Fruit fly (Drosophila melanogaster): ENCODE results near the gene gammaSnap2.
A peak's percentile ranks its signal among the peaks of the same experiment; 100 is the strongest.

Gene gammaSnap2

dm6 chr3R:10139649-10140598 lies 18.7 kb upstream of the gammaSnap2 start, which contains the start of gene tws (continued):
- no peak for TF ChIP-seq CG2889 (GFP tag; IDR thresholded peaks at IDR 0.05)
- peak; percentile 30 for TF ChIP-seq slp2 (GFP tag; optimal IDR thresholded peaks at IDR 0.05)
- peak; percentile 95 for TF ChIP-seq CG11696 (GFP tag; IDR thresholded peaks at IDR 0.05)
- peak; percentile 28 for TF ChIP-seq D19A (tag; optimal IDR thresholded peaks at IDR 0.05)
- no peak for TF ChIP-seq croc (GFP tag; conservative IDR thresholded peaks at IDR 0.05)
- TF ChIP-seq ab (GFP tag; optimal IDR thresholded peaks at IDR 0.05) = no peak
- TF ChIP-seq bigmax (GFP tag; optimal IDR thresholded peaks at IDR 0.05) = no peak
- TF ChIP-seq onecut (GFP tag; IDR thresholded peaks at IDR 0.05) = peak; percentile 36; the same call in 1 of the 2 replicates
- TF ChIP-seq CG9817 (tag; optimal IDR thresholded peaks at IDR 0.05) = peak; percentile 37
- TF ChIP-seq mld (GFP tag; IDR thresholded peaks at IDR 0.05; ENCODE audit: partially characterized antibody) = no peak
- no peak for TF ChIP-seq tin (GFP tag; optimal IDR thresholded peaks at IDR 0.05)
- TF ChIP-seq Hey (tag; optimal IDR thresholded peaks at IDR 0.05) = no peak
- TF ChIP-seq sim (GFP tag; IDR thresholded peaks at IDR 0.05) = 0 out of 2 replicates have a peak, but pooled peaks have one; percentile 10
- no peak for TF ChIP-seq bbx (GFP tag; IDR thresholded peaks at IDR 0.05; ENCODE audit: partially characterized antibody)
- peak; percentile 46 for TF ChIP-seq CG10543 (GFP tag; optimal IDR thresholded peaks at IDR 0.05)
- no peak for TF ChIP-seq CG4328 (GFP tag; optimal IDR thresholded peaks at IDR 0.05)
- peak; percentile 74 for TF ChIP-seq Atf6 (GFP tag; IDR thresholded peaks at IDR 0.05)
- no peak for TF ChIP-seq aop (GFP tag; IDR thresholded peaks at IDR 0.05)
- TF ChIP-seq zen (tag; optimal IDR thresholded peaks at IDR 0.05) = no peak
- TF ChIP-seq CG18011 (GFP tag; optimal IDR thresholded peaks at IDR 0.05) = no peak
- TF ChIP-seq CG1602 (GFP tag; optimal IDR thresholded peaks at IDR 0.05) = peak; percentile 2
- no peak for TF ChIP-seq hb (GFP tag; IDR thresholded peaks at IDR 0.05; ENCODE audit: partially characterized antibody)
- peak; percentile 11 for TF ChIP-seq zfh2 (GFP tag; optimal IDR thresholded peaks at IDR 0.05)
- peak; percentile 42 for TF ChIP-seq Asciz (GFP tag; optimal IDR thresholded peaks at IDR 0.05)
- peak in 1 of 2 experiments; percentile 61 for TF ChIP-seq Hr51 (GFP tag; optimal IDR thresholded peaks at IDR 0.05)
- peak; percentile 36 for TF ChIP-seq NfI (GFP tag; optimal IDR thresholded peaks at IDR 0.05)
- TF ChIP-seq slbo (GFP tag; IDR thresholded peaks at IDR 0.05) = peak; percentile 69
- peak; percentile 23; the same call in 1 of the 3 replicates for TF ChIP-seq H15 (GFP tag; IDR thresholded peaks at IDR 0.05)
- TF ChIP-seq CG7556 (GFP tag; optimal IDR thresholded peaks at IDR 0.05) = peak; percentile 76
- TF ChIP-seq Sry-δ (GFP tag; optimal IDR thresholded peaks at IDR 0.05) = peak; percentile 10
- TF ChIP-seq trem (tag; optimal IDR thresholded peaks at IDR 0.05) = no peak
- peak; percentile 43 for TF ChIP-seq CG4424 (GFP tag; optimal IDR thresholded peaks at IDR 0.05)
- TF ChIP-seq C15 (GFP tag; IDR thresholded peaks at IDR 0.05) = peak; percentile 23; the same call in 1 of the 3 replicates
- no peak; the same call in 1 of the 2 replicates for TF ChIP-seq tna (GFP tag; IDR thresholded peaks at IDR 0.05; ENCODE audit: partially characterized antibody)
- peak; percentile 67 for TF ChIP-seq wek (GFP tag; optimal IDR thresholded peaks at IDR 0.05)
- no peak for TF ChIP-seq unc-4 (GFP tag; IDR thresholded peaks at IDR 0.05; ENCODE audit: partially characterized antibody)
- TF ChIP-seq CG1024 (GFP tag; IDR thresholded peaks at IDR 0.05) = 0 out of 2 replicates have a peak, but pooled peaks have one; percentile 12
- TF ChIP-seq CG32772 (GFP tag; IDR thresholded peaks at IDR 0.05) = no peak
- TF ChIP-seq Bdp1 (GFP tag; optimal IDR thresholded peaks at IDR 0.05) = no peak
- TF ChIP-seq D19B (GFP tag; optimal IDR thresholded peaks at IDR 0.05) = peak; percentile 28
- peak; percentile 77 for TF ChIP-seq CrebB (tag; optimal IDR thresholded peaks at IDR 0.05)
- peak; percentile 20 for TF ChIP-seq az2 (GFP tag; optimal IDR thresholded peaks at IDR 0.05)
- TF ChIP-seq CG18619 (GFP tag; optimal IDR thresholded peaks at IDR 0.05) = peak; percentile 14
- peak; percentile 51 for TF ChIP-seq CG18599 (GFP tag; optimal IDR thresholded peaks at IDR 0.05)
- peak; percentile 23; the same call in 1 of the 2 replicates for TF ChIP-seq CG17328 (GFP tag; IDR thresholded peaks at IDR 0.05)
- TF ChIP-seq Opbp (GFP tag; IDR thresholded peaks at IDR 0.05; ENCODE audit: partially characterized antibody) = 0 out of 3 replicates have a peak, but pooled peaks have one; percentile 31
- peak; percentile 57 for TF ChIP-seq run (tag; optimal IDR thresholded peaks at IDR 0.05)

Measured in whole organism, embryonic.